Worm (Caenorhabditis elegans) whole organism, L3 larva: ENCODE results near the gene rer-1.

Experiments used
- R02D3.7 ChIP-seq: fragments of 150-350 bp; optimal IDR thresholded peaks from 2 replicates; lab custom pipeline; 2014; ENCODE audit warnings: missing biosample characterization, missing genetic modification characterization
- elt-2 ChIP-seq: sonication (generic microtip); optimal IDR thresholded peaks from 2 replicates; lab custom pipeline; 2016; ENCODE audit warnings: missing genetic modification reagents, mild to moderate bottlenecking, missing genetic modification characterization, missing compliant biosample characterization
- jun-1 ChIP-seq: fragments of 150-350 bp; optimal IDR thresholded peaks from 2 replicates; lab custom pipeline; 2014; ENCODE audit warnings: missing biosample characterization, missing genetic modification reagents, missing genetic modification characterization

- TF ChIP-seq R02D3.7: no peak
- no peak for TF ChIP-seq elt-2 (tag; lab: Kevin White, UChicago)
- no peak for TF ChIP-seq jun-1 (tag; lab: Kevin White, UChicago)
Observed at ce11 chrII:8766475-8766874, 44.7 kb upstream of the rer-1 start, which contains the start of the genes nsph-1.1 and K08F8.15.
